Worm (Caenorhabditis elegans) whole organism, early embryonic: ENCODE data around the gene C34C12.7.

Experiments used
- aly-1 ChIP-seq: sonication (generic microtip); optimal IDR thresholded peaks from 2 replicates; lab custom pipeline; 2016; ENCODE audit warnings: missing genetic modification characterization, missing compliant biosample characterization
- ama-1 ChIP-seq: fragments of 150-350 bp; optimal IDR thresholded peaks from 2 replicates; lab custom pipeline; 2014
- ceh-13 ChIP-seq: fragments of 200-800 bp; sonication (Bioruptor generic); optimal IDR thresholded peaks from 2 replicates; lab custom pipeline; 2018; ENCODE audit warnings: mild to moderate bottlenecking, missing genetic modification characterization, missing compliant biosample characterization
- ets-7 ChIP-seq: sonication (generic microtip); optimal IDR thresholded peaks from 2 replicates; lab custom pipeline; 2016; ENCODE audit warnings: missing genotype, missing genetic modification characterization, missing compliant biosample characterization
- flt-1 ChIP-seq: fragments of 200-800 bp; sonication (Bioruptor generic); IDR thresholded peaks from 2 replicates; pipeline ENCODE4 v1.3.6; 2022; ENCODE audit warnings: missing genetic modification characterization, missing compliant biosample characterization
- hmg-4 ChIP-seq: fragments of 200-800 bp; sonication (Bioruptor generic); optimal IDR thresholded peaks from 2 replicates; lab custom pipeline; 2018; ENCODE audit warnings: mild to moderate bottlenecking, missing genetic modification characterization, missing compliant biosample characterization
- hnd-1 ChIP-seq: sonication (generic microtip); optimal IDR thresholded peaks from 2 replicates; lab custom pipeline; 2016; ENCODE audit warnings: missing genetic modification characterization, missing compliant biosample characterization
- sea-1 ChIP-seq: fragments of 200-800 bp; sonication (Bioruptor generic); conservative IDR thresholded peaks from 2 replicates; pipeline ENCODE4 v1.3.6; 2022; ENCODE audit warnings: missing genetic modification characterization, missing compliant biosample characterization
- tbx-11 ChIP-seq: fragments of 200-800 bp; sonication (Bioruptor generic); IDR thresholded peaks from 2 replicates; pipeline ENCODE4 v1.3.6; 2022; ENCODE audit warnings: missing genetic modification characterization, missing compliant biosample characterization

ce11 chrIII:3529744-3530208, 41.6 kb upstream of the C34C12.7 start, which contains the start of gene pitp-1:
- no peak for TF ChIP-seq sea-1 (GFP tag; lab: Robert Waterston, UW)
- TF ChIP-seq aly-1 (tag; lab: Kevin White, UChicago) = no peak
- TF ChIP-seq ama-1 (lab: Kevin White, UChicago) = no peak
- TF ChIP-seq flt-1 (GFP tag; lab: Robert Waterston, UW) = no peak
- no peak for TF ChIP-seq ceh-13
- TF ChIP-seq ets-7 (tag; lab: Kevin White, UChicago) = no peak
- TF ChIP-seq hnd-1 = no peak
- TF ChIP-seq tbx-11 (GFP tag; lab: Robert Waterston, UW) = no peak
- no peak for TF ChIP-seq hmg-4 (GFP tag; lab: Kevin White, UChicago)
